Worm (Caenorhabditis elegans) whole organism, early embryonic: ENCODE measurements around the gene C45G9.15.

Source experiments
- B0310.2 ChIP-seq: sonication (generic microtip); optimal IDR thresholded peaks from 2 replicates; lab custom pipeline; 2016; ENCODE audit warnings: mild to moderate bottlenecking, missing genetic modification characterization, missing compliant biosample characterization
- F13C5.2 ChIP-seq: sonication (generic microtip); optimal IDR thresholded peaks from 2 replicates; lab custom pipeline; 2017; ENCODE audit warnings: mild to moderate bottlenecking, missing genetic modification characterization, inconsistent platforms, missing compliant biosample characterization
- ceh-36 ChIP-seq: sonication (generic microtip); optimal IDR thresholded peaks from 2 replicates; lab custom pipeline; 2016; ENCODE audit warnings: missing genetic modification characterization, inconsistent platforms, missing compliant biosample characterization
- hmg-4 ChIP-seq: fragments of 200-800 bp; sonication (Bioruptor generic); optimal IDR thresholded peaks from 2 replicates; lab custom pipeline; 2018; ENCODE audit warnings: mild to moderate bottlenecking, missing genetic modification characterization, missing compliant biosample characterization
- hnd-1 ChIP-seq: sonication (generic microtip); optimal IDR thresholded peaks from 2 replicates; lab custom pipeline; 2016; ENCODE audit warnings: missing genetic modification characterization, missing compliant biosample characterization
- pes-1 ChIP-seq: fragments of 200-800 bp; sonication (Bioruptor generic); IDR thresholded peaks from 2 replicates; pipeline ENCODE4 v1.3.6; 2022; ENCODE audit warnings: missing genetic modification reagents, missing genetic modification characterization, missing compliant biosample characterization
- tbx-37 ChIP-seq: fragments of 200-800 bp; sonication (Bioruptor generic); conservative IDR thresholded peaks from 2 replicates; pipeline ENCODE4 v1.3.6; 2022; ENCODE audit warnings: missing genetic modification reagents, missing genetic modification characterization, missing compliant biosample characterization
- tra-4 ChIP-seq: sonication (generic microtip); optimal IDR thresholded peaks from 2 replicates; lab custom pipeline; 2017; ENCODE audit warnings: missing genetic modification characterization, missing compliant biosample characterization

ce11 chrIII:5024393-5024964 is 27.4 kb downstream of the C45G9.15 start, which contains the start of gene pcf-11:
- TF ChIP-seq F13C5.2 (no peak), ceh-36 (no peak), B0310.2 (tag; lab: Kevin White, UChicago) (no peak), hnd-1 (tag; lab: Kevin White, UChicago) (no peak), tbx-37 (GFP tag; lab: Robert Waterston, UW) (no peak), hmg-4 (GFP tag; lab: Kevin White, UChicago) (no peak), pes-1 (no peak), tra-4 (tag; lab: Kevin White, UChicago) (peak; percentile 31)
